Fruit fly (Drosophila melanogaster): ENCODE results near the gene VhaM9.7-a.

DNA sequence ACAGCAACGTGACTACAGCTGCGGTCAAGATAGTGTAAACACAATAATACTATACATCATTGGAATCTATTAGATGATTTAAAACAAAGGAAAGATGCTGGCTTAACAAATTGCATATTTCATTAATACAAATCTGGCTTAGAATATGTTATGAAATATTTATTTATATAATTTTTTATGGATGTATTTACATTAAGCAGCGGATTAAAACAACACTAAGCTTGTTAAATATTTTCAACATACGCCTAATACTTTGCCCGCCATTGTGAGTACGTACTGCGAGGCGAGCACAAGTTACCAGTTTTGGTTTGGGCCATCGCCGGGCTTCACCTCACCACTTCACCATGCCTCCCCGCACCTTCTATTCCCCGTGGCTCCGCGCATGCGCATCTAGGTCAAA, 7.4 kb downstream of the VhaM9.7-a start:
- peak; percentile 79 for TF ChIP-seq CG6808 (GFP tag; optimal IDR thresholded peaks at IDR 0.05)
- TF ChIP-seq CG10669 (GFP tag; optimal IDR thresholded peaks at IDR 0.05), result peak; percentile 66

Measured in whole organism, prepupa.